Worm (Caenorhabditis elegans) whole organism, young adult: ENCODE data around the gene F52D1.2.

Experiments used
- F23B12.7 ChIP-seq: sonication (generic microtip); optimal IDR thresholded peaks from 2 replicates; lab custom pipeline; 2017; ENCODE audit warnings: missing genetic modification characterization, mild to moderate bottlenecking, missing compliant biosample characterization, antibody characterized with exemption, moderate library complexity; ENCODE audit not compliant: insufficient read depth
- Y53F4B.3 ChIP-seq: fragments of 200-800 bp; sonication (Bioruptor generic); IDR thresholded peaks from 2 replicates; pipeline ENCODE4 v1.3.6; 2022; ENCODE audit warnings: missing genetic modification reagents, missing genetic modification characterization, missing compliant biosample characterization
- Y56A3A.18 ChIP-seq: fragments of 200-800 bp; sonication (Bioruptor generic); IDR thresholded peaks from 2 replicates; pipeline ENCODE4 v1.3.6; 2022; ENCODE audit warnings: missing genetic modification reagents, missing genetic modification characterization, missing compliant biosample characterization
- Y95B8A.8 ChIP-seq: fragments of 200-800 bp; sonication (Bioruptor generic); IDR thresholded peaks from 2 replicates; pipeline ENCODE4 v1.3.6; 2022; ENCODE audit warnings: missing genetic modification reagents, missing genetic modification characterization, missing compliant biosample characterization
- ama-1 ChIP-seq, 3 experiments: fragments of 150-350 bp in 1 of 3; sonication (generic microtip) in 2 of 3; optimal IDR thresholded peaks; 2 replicates each; lab custom pipeline; 2014 to 2018; ENCODE audit warnings: missing biosample characterization in 2 of 3, missing genetic modification characterization in 2 of 3, missing genetic modification reagents in 2 of 3
- atf-7 ChIP-seq: sonication (generic microtip); optimal IDR thresholded peaks from 2 replicates; lab custom pipeline; 2017; ENCODE audit warnings: mild to moderate bottlenecking, missing genetic modification characterization, missing compliant biosample characterization
- ccch-3 ChIP-seq: fragments of 200-800 bp; sonication (Bioruptor generic); optimal IDR thresholded peaks from 2 replicates; lab custom pipeline; 2018; ENCODE audit warnings: mild to moderate bottlenecking, missing genetic modification characterization, missing compliant biosample characterization
- ets-4 ChIP-seq: fragments of 200-800 bp; sonication (Bioruptor generic); optimal IDR thresholded peaks from 2 replicates; lab custom pipeline; 2018; ENCODE audit warnings: mild to moderate bottlenecking, missing genetic modification characterization, missing compliant biosample characterization
- him-1 ChIP-seq: sonication (generic microtip); optimal IDR thresholded peaks from 2 replicates; lab custom pipeline; 2016; ENCODE audit warnings: missing genotype, missing genetic modification reagents, missing genetic modification characterization, missing compliant biosample characterization
- hlh-12 ChIP-seq: sonication (generic microtip); optimal IDR thresholded peaks from 2 replicates; lab custom pipeline; 2016; ENCODE audit warnings: missing genetic modification characterization, missing compliant biosample characterization
- hmg-1.2 ChIP-seq: fragments of 200-800 bp; sonication (Bioruptor generic); IDR thresholded peaks from 2 replicates; pipeline ENCODE4 v1.3.6; 2022; ENCODE audit warnings: missing genetic modification reagents, missing genetic modification characterization, missing compliant biosample characterization
- let-526 ChIP-seq: fragments of 200-800 bp; sonication (Bioruptor generic); IDR thresholded peaks from 2 replicates; pipeline ENCODE4 v1.3.6; 2022; ENCODE audit warnings: missing genetic modification reagents, missing genetic modification characterization, missing compliant biosample characterization
- lin-35 ChIP-seq, 3 experiments: fragments of 150-350 bp in 2 of 3; sonication (generic microtip) in 1 of 3; optimal IDR thresholded peaks; 2 replicates each; lab custom pipeline; 2014 to 2018; ENCODE audit warnings: missing biosample characterization in 3 of 3, missing genetic modification characterization in 3 of 3, missing genetic modification reagents in 3 of 3
- mes-4 ChIP-seq: sonication (generic microtip); optimal IDR thresholded peaks from 2 replicates; lab custom pipeline; 2016; ENCODE audit warnings: missing genotype, missing genetic modification characterization, missing compliant biosample characterization

DNA sequence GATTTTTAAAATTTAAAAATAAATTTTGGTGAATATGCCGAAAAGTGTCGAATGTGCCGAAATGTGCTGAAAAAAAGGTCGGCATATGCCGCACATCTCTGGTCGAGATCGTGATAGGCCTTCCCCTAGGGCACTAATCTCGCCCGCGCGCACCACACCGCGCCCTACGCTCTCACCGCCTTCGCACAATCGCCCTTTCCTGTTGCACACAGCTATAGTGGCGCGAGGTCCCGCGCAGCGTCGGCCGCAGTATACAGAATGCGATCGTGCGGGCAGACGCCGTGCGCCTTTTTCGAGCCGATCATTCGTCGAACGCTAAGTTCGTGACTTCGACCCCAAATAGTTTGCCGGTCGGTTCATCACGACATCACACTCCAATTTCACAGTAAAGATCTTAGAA is 50.5 kb downstream of the F52D1.2 start:
- TF ChIP-seq Y53F4B.3 (GFP tag; lab: Robert Waterston, UW) = no peak
- no peak for TF ChIP-seq hmg-1.2 (GFP tag; lab: Robert Waterston, UW)
- no peak for TF ChIP-seq F23B12.7 (tag; lab: Kevin White, UChicago)
- no peak for TF ChIP-seq ets-4 (GFP tag; lab: Kevin White, UChicago)
- no peak for TF ChIP-seq hlh-12
- TF ChIP-seq Y56A3A.18 = no peak
- no peak for TF ChIP-seq let-526
- no peak for TF ChIP-seq Y95B8A.8 (GFP tag; lab: Robert Waterston, UW)
- TF ChIP-seq lin-35 (GFP tag; optimal IDR thresholded peaks at IDR 0.05; lab: Kevin White, UChicago) = no peak
- no peak for TF ChIP-seq him-1 (tag; lab: Kevin White, UChicago)
- TF ChIP-seq atf-7 = no peak
- no peak for TF ChIP-seq ama-1 (optimal IDR thresholded peaks at IDR 0.05; lab: Kevin White, UChicago)
- TF ChIP-seq ama-1 (GFP tag; optimal IDR thresholded peaks at IDR 0.05; lab: Kevin White, UChicago) = no peak
- TF ChIP-seq mes-4 (tag; lab: Kevin White, UChicago) = no peak
- no peak for TF ChIP-seq ccch-3 (GFP tag; lab: Kevin White, UChicago)
